Fruit fly (Drosophila melanogaster): ENCODE measurements around the gene CG12259.

Gene CG12259

dm6 chr3R:27905695-27906094 lies 15.2 kb downstream of the CG12259 start, which contains the start of gene CG34353 (continued):
- TF ChIP-seq PHDP (tag; optimal IDR thresholded peaks at IDR 0.05) (peak; percentile 20), Abd-B (GFP tag; optimal IDR thresholded peaks at IDR 0.05) (no peak), Sry-δ (GFP tag; optimal IDR thresholded peaks at IDR 0.05) (no peak), Six4 (GFP tag; optimal IDR thresholded peaks at IDR 0.05) (no peak), slp2 (GFP tag; optimal IDR thresholded peaks at IDR 0.05) (no peak), Nf-YC (tag; optimal IDR thresholded peaks at IDR 0.05) (peak; percentile 73), CG32532 (GFP tag; IDR thresholded peaks at IDR 0.05) (no peak), Neu2 (GFP tag; optimal IDR thresholded peaks at IDR 0.05; ENCODE audit: borderline replicate concordance) (no peak), pb (GFP tag; optimal IDR thresholded peaks at IDR 0.05) (no peak), CoRest (tag; optimal IDR thresholded peaks at IDR 0.05) (peak; percentile 16), CG4360 (GFP tag; IDR thresholded peaks at IDR 0.05) (peak; percentile 58)

dm6 chr3R:27888110-27888509 lies 32.8 kb downstream of the CG12259 start:
- TF ChIP-seq abd-A (tag; optimal IDR thresholded peaks at IDR 0.05) (peak; percentile 89), CG2116 (GFP tag; optimal IDR thresholded peaks at IDR 0.05) (no peak), CG34422 (GFP tag; IDR thresholded peaks at IDR 0.05) (0 out of 3 replicates have a peak, but pooled peaks have one; percentile 17), ftz-f1 (GFP tag; optimal IDR thresholded peaks at IDR 0.05) (no peak), pho (GFP tag; optimal IDR thresholded peaks at IDR 0.05) (no peak), Trl (optimal IDR thresholded peaks at IDR 0.05) (no peak), Trl (GFP tag; optimal IDR thresholded peaks at IDR 0.05) (no peak), sd (tag; optimal IDR thresholded peaks at IDR 0.05) (no peak), nmo (GFP tag; optimal IDR thresholded peaks at IDR 0.05) (no peak), CG14441 (GFP tag; IDR thresholded peaks at IDR 0.05) (no peak), scrt (GFP tag; optimal IDR thresholded peaks at IDR 0.05) (peak; percentile 93)

dm6 chr3R:27872290-27872689 lies 48.6 kb downstream of the CG12259 start, which contains the start of gene CG12426:
TSS of gene CG12426 (minus strand) at chr3R:27872390.
- TF ChIP-seq MBD-R2 (GFP tag; IDR thresholded peaks at IDR 0.05): no peak
- peak; percentile 41 for TF ChIP-seq stwl (tag; optimal IDR thresholded peaks at IDR 0.05)
- no peak for TF ChIP-seq CG13123 (GFP tag; optimal IDR thresholded peaks at IDR 0.05)
- TF ChIP-seq CG2129 (GFP tag; IDR thresholded peaks at IDR 0.05; ENCODE audit: partially characterized antibody): no peak

Measured in whole organism, embryonic.